Worm (Caenorhabditis elegans) whole organism, L1 larva: ENCODE results near the gene fbxa-13.

ENCODE experiments used
- C34B4.2 ChIP-seq: sonication (generic microtip); optimal IDR thresholded peaks from 2 replicates; lab custom pipeline; 2017; ENCODE audit warnings: mild to moderate bottlenecking, missing genetic modification characterization, missing compliant biosample characterization
- ceh-82 ChIP-seq, 3 experiments: fragments of 150-350 bp in 1 of 3; sonication (generic microtip) in 2 of 3; optimal IDR thresholded peaks; 2 replicates each; lab custom pipeline; 2014 to 2017; ENCODE audit warnings: missing biosample characterization in 3 of 3, missing genetic modification characterization in 3 of 3
- egl-27 ChIP-seq, 2 experiments: fragments of 150-350 bp in 1 of 2; sonication (generic microtip); optimal IDR thresholded peaks; 3 replicates each; lab custom pipeline; 2017 to 2018; ENCODE audit warnings: missing biosample characterization in 2 of 2, missing genetic modification characterization in 2 of 2, missing genetic modification reagents in 2 of 2
- elt-3 ChIP-seq, 6 experiments: fragments of 150-350 bp in 1 of 6; sonication (generic microtip); optimal IDR thresholded peaks; 2 replicates each; lab custom pipeline; 2017 to 2018; ENCODE audit warnings: missing biosample characterization in 6 of 6, missing genetic modification characterization in 6 of 6, inconsistent platforms in 1 of 6
- ets-5 ChIP-seq: fragments of 200-800 bp; sonication (Bioruptor generic); IDR thresholded peaks from 2 replicates; pipeline ENCODE4 v1.3.6; 2022; ENCODE audit warnings: missing genetic modification characterization, missing compliant biosample characterization
- fkh-10 ChIP-seq: sonication (generic microtip); optimal IDR thresholded peaks from 2 replicates; lab custom pipeline; 2017; ENCODE audit warnings: missing biosample characterization, missing genetic modification reagents, missing genetic modification characterization
- lsy-2 ChIP-seq, 2 experiments: fragments of 150-350 bp; optimal IDR thresholded peaks; 2 replicates each; lab custom pipeline; 2014; ENCODE audit warnings: missing biosample characterization in 2 of 2, missing genetic modification characterization in 2 of 2
- nhr-12 ChIP-seq: sonication (generic microtip); optimal IDR thresholded peaks from 2 replicates; lab custom pipeline; 2017; ENCODE audit warnings: missing biosample characterization, missing genetic modification characterization
- nhr-237 ChIP-seq: fragments of 150-350 bp; optimal IDR thresholded peaks from 2 replicates; lab custom pipeline; 2014; ENCODE audit warnings: missing biosample characterization, missing genetic modification characterization
- nhr-28 ChIP-seq: fragments of 150-350 bp; optimal IDR thresholded peaks from 2 replicates; lab custom pipeline; 2014; ENCODE audit warnings: missing biosample characterization, missing genetic modification characterization
- nhr-90 ChIP-seq: sonication (generic microtip); optimal IDR thresholded peaks from 2 replicates; lab custom pipeline; 2016; ENCODE audit warnings: mild to moderate bottlenecking, missing genetic modification characterization, missing compliant biosample characterization; ENCODE audit not compliant: poor library complexity
- snpc-4 ChIP-seq: fragments of 150-350 bp; optimal IDR thresholded peaks from 2 replicates; lab custom pipeline; 2014; ENCODE audit warnings: missing biosample characterization, missing genetic modification characterization
- unc-130 ChIP-seq: fragments of 150-350 bp; optimal IDR thresholded peaks from 2 replicates; lab custom pipeline; 2017; ENCODE audit warnings: missing biosample characterization, missing genetic modification characterization, inconsistent platforms
- unc-62 ChIP-seq: fragments of 150-350 bp; optimal IDR thresholded peaks from 2 replicates; lab custom pipeline; 2014; ENCODE audit warnings: missing biosample characterization, missing genetic modification reagents, missing genetic modification characterization

ce11 chrIII:1745450-1746127 lies 39.9 kb upstream of the fbxa-13 start:
- TF ChIP-seq ceh-82 (tag; optimal IDR thresholded peaks at IDR 0.05; lab: Kevin White, UChicago) = peak in 1 of 3 experiments; percentile 9
- no peak for TF ChIP-seq snpc-4 (tag; lab: Kevin White, UChicago)
- TF ChIP-seq unc-62 = no peak
- TF ChIP-seq C34B4.2 = no peak
- peak in 1 of 2 experiments; percentile 16 for TF ChIP-seq lsy-2 (tag; optimal IDR thresholded peaks at IDR 0.05; lab: Kevin White, UChicago)
- TF ChIP-seq elt-3 (tag; optimal IDR thresholded peaks at IDR 0.05; lab: Kevin White, UChicago) = no peak
- TF ChIP-seq nhr-90 (tag; lab: Kevin White, UChicago) = no peak
- TF ChIP-seq nhr-28 (tag; lab: Kevin White, UChicago) = no peak
- TF ChIP-seq egl-27 (tag; optimal IDR thresholded peaks at IDR 0.05; lab: Kevin White, UChicago) = no peak
- TF ChIP-seq nhr-12 (tag; lab: Kevin White, UChicago) = no peak
- TF ChIP-seq nhr-237 = no peak
- TF ChIP-seq ets-5 (GFP tag; lab: Robert Waterston, UW) = no peak
- peak; percentile 71 for TF ChIP-seq fkh-10 (GFP tag; lab: Kevin White, UChicago)
- TF ChIP-seq unc-130 (tag; lab: Kevin White, UChicago) = no peak
